Fruit fly (Drosophila melanogaster) whole organism: ENCODE data around the gene Zip71B.

ENCODE experiments used
- CG8478 ChIP-seq: fragments of >200 bp; optimal IDR thresholded peaks from 2 replicates; lab custom pipeline; 2018; ENCODE audit warnings: inconsistent platforms
- Dll ChIP-seq: fragments of >200 bp; optimal IDR thresholded peaks from 2 replicates; lab custom pipeline; 2017
- EcR ChIP-seq, 2 experiments: fragments of >200 bp; optimal IDR thresholded peaks; 2 replicates each; lab custom pipeline; 2017; ENCODE audit warnings: missing biosample characterization in 2 of 2, missing genetic modification characterization in 2 of 2, missing genetic modification reagents in 2 of 2
- pan ChIP-seq: fragments of >200 bp; optimal IDR thresholded peaks from 2 replicates; lab custom pipeline; 2017
- psq ChIP-seq: fragments of >200 bp; optimal IDR thresholded peaks from 2 replicates; lab custom pipeline; 2017
- usp ChIP-seq: fragments of >200 bp; optimal IDR thresholded peaks from 2 replicates; lab custom pipeline; 2017; ENCODE audit warnings: missing biosample characterization, missing genetic modification characterization, mixed read lengths

Gene Zip71B

dm6 chr3L:14992025-14992424, at the start of gene Zip71B:
TSS of gene Zip71B (plus strand) at chr3L:14992289.
- TF ChIP-seq Dll (lab: Kevin White, UChicago) (no peak), usp (GFP tag; lab: Kevin White, UChicago) (no peak), pan (lab: Kevin White, UChicago) (no peak), EcR (GFP tag; optimal IDR thresholded peaks at IDR 0.05; lab: Kevin White, UChicago) (no peak), psq (lab: Kevin White, UChicago) (no peak), CG8478 (lab: Kevin White, UChicago) (no peak)

DNA sequence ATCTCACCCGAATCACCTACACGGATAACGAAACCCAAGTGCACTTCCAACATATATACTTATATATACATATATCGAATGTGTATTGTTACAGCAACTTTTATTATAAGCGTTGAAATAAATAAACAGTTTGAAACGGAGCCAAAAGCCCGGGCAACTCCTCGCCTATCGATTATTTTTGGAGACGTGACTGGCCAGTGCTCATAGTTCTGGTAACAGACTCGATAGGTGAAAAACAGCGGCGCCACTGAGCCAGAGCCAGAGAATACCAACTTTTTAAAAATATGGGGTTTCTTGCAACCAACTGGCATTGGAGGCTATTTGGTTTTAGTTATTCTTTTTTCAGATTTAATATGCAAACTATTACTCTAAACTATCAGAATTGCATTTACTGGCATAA, 49.3 kb upstream of the Zip71B start:
- TF ChIP-seq EcR (GFP tag; optimal IDR thresholded peaks at IDR 0.05; lab: Kevin White, UChicago) (no peak), CG8478 (lab: Kevin White, UChicago) (no peak), psq (lab: Kevin White, UChicago) (no peak), Dll (lab: Kevin White, UChicago) (no peak), usp (GFP tag; lab: Kevin White, UChicago) (no peak), pan (lab: Kevin White, UChicago) (no peak)

- TF ChIP-seq usp (GFP tag; lab: Kevin White, UChicago) (no peak), psq (lab: Kevin White, UChicago) (no peak), Dll (lab: Kevin White, UChicago) (no peak), pan (lab: Kevin White, UChicago) (no peak), CG8478 (lab: Kevin White, UChicago) (no peak), EcR (GFP tag; optimal IDR thresholded peaks at IDR 0.05; lab: Kevin White, UChicago) (no peak)
Observed at dm6 chr3L:14944231-14944630, 47.9 kb upstream of the Zip71B start, which contains the start of gene CG13465. TSS of gene CG13465 (minus strand) at chr3L:14944331.

DNA sequence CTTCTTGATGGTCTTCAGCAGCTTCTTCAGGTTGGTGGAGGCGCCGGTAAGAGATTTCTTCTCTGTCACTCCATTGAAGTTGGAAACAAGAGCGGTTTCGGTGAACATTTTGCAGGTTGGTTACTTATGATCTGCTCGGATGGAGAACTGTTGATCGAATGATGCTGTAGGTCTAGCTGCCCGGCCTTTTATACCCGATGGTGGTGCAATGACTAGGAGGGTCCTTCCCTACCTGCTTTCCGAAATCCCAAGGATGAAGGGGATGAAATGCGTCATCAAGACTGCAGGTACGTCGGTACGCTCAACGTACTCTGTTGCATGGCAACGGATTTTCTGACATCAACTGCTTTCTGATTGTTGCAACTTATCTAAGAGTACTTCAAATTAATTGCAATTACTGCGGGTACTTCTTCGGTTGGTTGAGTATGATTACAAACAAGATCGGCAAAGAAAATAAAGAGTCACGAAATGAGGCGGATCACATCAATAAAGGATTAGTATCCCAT, 46.1 kb upstream of the Zip71B start, which contains the start of gene BobA:
TSS of gene BobA (minus strand) at position 165 of the 506 bp plus-strand sequence.
- no peak for TF ChIP-seq Dll (lab: Kevin White, UChicago)

dm6 chr3L:14949943-14950342, 42.1 kb upstream of the Zip71B start:
- TF ChIP-seq Dll (lab: Kevin White, UChicago) (no peak), CG8478 (lab: Kevin White, UChicago) (no peak), EcR (GFP tag; optimal IDR thresholded peaks at IDR 0.05; lab: Kevin White, UChicago) (no peak), usp (GFP tag; lab: Kevin White, UChicago) (no peak), pan (lab: Kevin White, UChicago) (no peak), psq (lab: Kevin White, UChicago) (no peak)

- TF ChIP-seq psq (lab: Kevin White, UChicago), result no peak
- TF ChIP-seq pan (lab: Kevin White, UChicago), result no peak
- no peak for TF ChIP-seq usp (GFP tag; lab: Kevin White, UChicago)
- no peak for TF ChIP-seq EcR (GFP tag; optimal IDR thresholded peaks at IDR 0.05; lab: Kevin White, UChicago)
Observed at dm6 chr3L:14952858-14953669, 39.0 kb upstream of the Zip71B start.

- no peak for TF ChIP-seq psq (lab: Kevin White, UChicago)
Observed at dm6 chr3L:14956288-14957032, 35.6 kb upstream of the Zip71B start.

DNA sequence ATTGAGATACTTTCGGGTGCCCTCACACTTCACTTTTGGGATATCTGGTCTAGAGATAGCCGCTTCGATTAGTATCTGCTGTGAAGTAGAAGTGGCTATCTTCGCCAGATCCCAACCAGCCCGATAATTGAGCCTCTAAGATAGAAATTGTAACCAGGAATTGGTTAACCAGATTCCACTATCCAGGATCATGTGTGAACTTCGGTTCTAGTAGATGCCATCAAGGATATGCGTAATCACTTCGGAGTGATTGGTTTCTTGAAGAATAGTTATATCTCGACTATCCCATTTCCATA, 35.1 kb upstream of the Zip71B start:
- TF ChIP-seq CG8478 (lab: Kevin White, UChicago) (no peak), Dll (lab: Kevin White, UChicago) (no peak), EcR (GFP tag; optimal IDR thresholded peaks at IDR 0.05; lab: Kevin White, UChicago) (no peak), psq (lab: Kevin White, UChicago) (no peak), pan (lab: Kevin White, UChicago) (no peak), usp (GFP tag; lab: Kevin White, UChicago) (no peak)

DNA sequence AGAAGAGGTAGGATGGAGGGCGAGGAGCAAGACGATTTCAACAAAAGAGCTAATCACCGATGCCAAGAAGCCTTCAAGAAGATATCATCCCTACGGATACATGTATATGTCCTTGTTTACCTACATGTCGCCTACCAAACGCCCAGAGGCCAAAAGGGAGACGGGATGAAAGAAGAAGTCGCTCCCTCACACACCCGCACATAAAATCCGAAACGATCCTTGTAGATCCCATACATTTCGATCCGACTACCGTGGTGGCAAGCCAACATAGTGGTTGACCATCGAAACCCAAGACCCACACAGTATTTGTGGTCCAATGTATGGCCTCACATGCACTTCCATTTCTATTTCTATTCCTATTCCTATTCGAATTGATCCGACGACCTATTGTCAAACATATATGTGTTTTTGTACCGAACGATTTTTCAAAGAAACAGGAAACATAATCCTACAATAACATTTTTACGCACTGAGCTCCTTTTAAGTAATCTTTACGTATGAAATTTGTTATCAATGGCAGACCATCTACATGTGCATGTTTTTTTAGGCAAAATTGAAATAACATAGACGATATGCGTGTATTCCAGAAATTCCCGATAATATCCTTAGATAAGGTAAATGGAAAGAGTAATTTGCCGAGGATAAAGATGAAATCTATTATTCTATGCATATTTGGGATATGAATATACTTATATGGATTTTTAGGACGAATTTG, 33.3 kb upstream of the Zip71B start:
- TF ChIP-seq EcR (GFP tag; optimal IDR thresholded peaks at IDR 0.05; lab: Kevin White, UChicago), result no peak
- TF ChIP-seq Dll (lab: Kevin White, UChicago), result no peak
- no peak for TF ChIP-seq CG8478 (lab: Kevin White, UChicago)
- no peak for TF ChIP-seq pan (lab: Kevin White, UChicago)
- no peak for TF ChIP-seq usp (GFP tag; lab: Kevin White, UChicago)
- no peak for TF ChIP-seq psq (lab: Kevin White, UChicago)

DNA sequence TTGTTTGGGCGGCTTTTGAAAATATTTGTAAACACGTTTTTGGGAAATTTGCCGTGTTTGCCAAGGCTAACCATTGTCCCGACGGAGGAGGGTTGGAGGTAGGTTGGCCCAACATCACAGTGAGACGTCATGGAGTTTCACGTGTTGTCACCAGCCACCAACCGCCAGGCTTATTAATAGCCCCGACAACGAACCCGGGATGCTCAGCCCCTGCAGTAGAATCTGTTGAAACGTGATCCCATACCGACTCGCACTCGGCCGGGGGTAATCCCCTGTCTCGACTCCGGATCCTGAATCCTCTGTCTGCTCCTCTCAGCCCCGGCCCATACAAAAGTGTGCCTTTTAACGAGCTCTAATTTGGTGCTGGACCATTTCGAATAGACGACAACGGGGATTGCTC, 31.5 kb upstream of the Zip71B start:
- TF ChIP-seq pan (lab: Kevin White, UChicago), result no peak
- TF ChIP-seq EcR (GFP tag; optimal IDR thresholded peaks at IDR 0.05; lab: Kevin White, UChicago), result no peak
- no peak for TF ChIP-seq usp (GFP tag; lab: Kevin White, UChicago)
- TF ChIP-seq CG8478 (lab: Kevin White, UChicago), result no peak
- TF ChIP-seq psq (lab: Kevin White, UChicago), result no peak
- no peak for TF ChIP-seq Dll (lab: Kevin White, UChicago)

dm6 chr3L:14961027-14961426, 31.1 kb upstream of the Zip71B start:
- TF ChIP-seq pan (lab: Kevin White, UChicago), result no peak
- no peak for TF ChIP-seq usp (GFP tag; lab: Kevin White, UChicago)
- TF ChIP-seq EcR (GFP tag; optimal IDR thresholded peaks at IDR 0.05; lab: Kevin White, UChicago), result no peak
- TF ChIP-seq psq (lab: Kevin White, UChicago), result no peak
- TF ChIP-seq Dll (lab: Kevin White, UChicago), result no peak
